Fruit fly (Drosophila melanogaster): ENCODE measurements around the gene Mcm2.
A peak's percentile ranks its signal among the peaks of the same experiment; 100 is the strongest.

Gene Mcm2

DNA sequence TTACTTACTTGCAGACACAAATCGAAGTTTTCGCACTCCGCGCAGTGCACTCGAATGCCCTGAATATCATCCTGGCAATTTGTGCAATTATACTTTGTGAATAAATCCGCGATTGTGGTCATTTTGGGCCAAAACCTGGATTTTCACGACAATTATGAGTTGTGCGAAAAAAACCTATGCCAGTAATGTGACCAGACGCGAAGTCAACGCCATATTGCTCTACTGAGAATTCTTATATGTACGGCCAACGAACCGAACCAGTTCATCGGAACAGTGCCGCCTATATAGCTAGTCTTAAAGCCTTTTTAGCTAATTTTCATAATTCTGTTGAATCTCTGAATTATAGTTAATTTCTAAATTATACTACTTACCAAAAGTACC is 24.5 kb upstream of the Mcm2 start, which contains the start of gene Ada2b:
Gene Ada2b (minus strand): TSS at position 214 of the 381 bp plus-strand sequence.
- no peak for TF ChIP-seq CG10209 (GFP tag; optimal IDR thresholded peaks at IDR 0.05)
- TF ChIP-seq MBD-R2 (GFP tag; IDR thresholded peaks at IDR 0.05): peak; percentile 48; the same call in 1 of the 2 replicates
- no peak for TF ChIP-seq toy (GFP tag; IDR thresholded peaks at IDR 0.05)
- no peak for TF ChIP-seq Doc2 (GFP tag; IDR thresholded peaks at IDR 0.05)
- TF ChIP-seq CG18599 (GFP tag; optimal IDR thresholded peaks at IDR 0.05): no peak
- no peak for TF ChIP-seq tin (GFP tag; optimal IDR thresholded peaks at IDR 0.05)
- no peak for TF ChIP-seq CG3847 (GFP tag; IDR thresholded peaks at IDR 0.05)
- TF ChIP-seq Sin3A (optimal IDR thresholded peaks at IDR 0.05): peak; percentile 35
- no peak for TF ChIP-seq CG18011 (GFP tag; optimal IDR thresholded peaks at IDR 0.05)
- no peak for TF ChIP-seq shn (GFP tag; optimal IDR thresholded peaks at IDR 0.05)
- TF ChIP-seq croc (GFP tag; conservative IDR thresholded peaks at IDR 0.05): no peak
- peak; percentile 66 for TF ChIP-seq Med (GFP tag)
- TF ChIP-seq MTF-1 (GFP tag; optimal IDR thresholded peaks at IDR 0.05; ENCODE audit: borderline replicate concordance): no peak
- no peak for TF ChIP-seq Eip74EF (GFP tag; optimal IDR thresholded peaks at IDR 0.05)
- TF ChIP-seq Awh (GFP tag; IDR thresholded peaks at IDR 0.05): no peak
- peak; percentile 68 for TF ChIP-seq gfzf (GFP tag; optimal IDR thresholded peaks at IDR 0.05)
- TF ChIP-seq CG16813 (GFP tag; IDR thresholded peaks at IDR 0.05; ENCODE audit: partially characterized antibody): peak; percentile 41; the same call in 1 of the 3 replicates
- 0 out of 2 replicates have a peak, but pooled peaks have one; percentile 6 for TF ChIP-seq Atf6 (GFP tag; IDR thresholded peaks at IDR 0.05)
- no peak for TF ChIP-seq Dek (tag; optimal IDR thresholded peaks at IDR 0.05)
- no peak for TF ChIP-seq hb (GFP tag; IDR thresholded peaks at IDR 0.05; ENCODE audit: partially characterized antibody)
- no peak for TF ChIP-seq CrebB (tag; optimal IDR thresholded peaks at IDR 0.05)
- TF ChIP-seq CG13424 (tag; optimal IDR thresholded peaks at IDR 0.05): no peak
- no peak for TF ChIP-seq oc (tag; optimal IDR thresholded peaks at IDR 0.05)
- TF ChIP-seq CG18619 (GFP tag; optimal IDR thresholded peaks at IDR 0.05): no peak
- no peak for TF ChIP-seq cato (GFP tag; optimal IDR thresholded peaks at IDR 0.05; ENCODE audit: borderline replicate concordance)
- TF ChIP-seq pzg (GFP tag; optimal IDR thresholded peaks at IDR 0.05): peak; percentile 73
- peak; percentile 97 for TF ChIP-seq MESR4 (GFP tag; optimal IDR thresholded peaks at IDR 0.05)
- TF ChIP-seq CG31388 (GFP tag; optimal IDR thresholded peaks at IDR 0.05): no peak
- no peak for TF ChIP-seq NFAT (GFP tag; IDR thresholded peaks at IDR 0.05)
- peak; percentile 7 for TF ChIP-seq Ets97D (GFP tag; optimal IDR thresholded peaks at IDR 0.05)
- no peak for TF ChIP-seq Xbp1 (GFP tag; optimal IDR thresholded peaks at IDR 0.05)
- no peak for TF ChIP-seq CG3065 (GFP tag; optimal IDR thresholded peaks at IDR 0.05)
- TF ChIP-seq al (GFP tag; IDR thresholded peaks at IDR 0.05): no peak
- no peak for TF ChIP-seq tx (GFP tag; optimal IDR thresholded peaks at IDR 0.05)
- no peak for TF ChIP-seq Camta (GFP tag; optimal IDR thresholded peaks at IDR 0.05)
- TF ChIP-seq Elba2 (GFP tag; optimal IDR thresholded peaks at IDR 0.05): no peak
- TF ChIP-seq vfl (GFP tag; optimal IDR thresholded peaks at IDR 0.05): no peak
- TF ChIP-seq CG4617 (GFP tag; optimal IDR thresholded peaks at IDR 0.05; ENCODE audit: borderline replicate concordance): peak; percentile 92
- no peak for TF ChIP-seq jing (GFP tag; optimal IDR thresholded peaks at IDR 0.05)
- TF ChIP-seq sd (tag; optimal IDR thresholded peaks at IDR 0.05): no peak
- no peak for TF ChIP-seq Nf-YC (tag; optimal IDR thresholded peaks at IDR 0.05)
- no peak for TF ChIP-seq CG2678 (tag; optimal IDR thresholded peaks at IDR 0.05)
- TF ChIP-seq HLH54F (GFP tag; optimal IDR thresholded peaks at IDR 0.05): no peak
- no peak for TF ChIP-seq CG2712 (tag; optimal IDR thresholded peaks at IDR 0.05)
- TF ChIP-seq CG10321 (GFP tag; IDR thresholded peaks at IDR 0.05): no peak
- peak; percentile 35; the same call in 1 of the 2 replicates for TF ChIP-seq CG13287 (GFP tag; IDR thresholded peaks at IDR 0.05; ENCODE audit: partially characterized antibody)
- TF ChIP-seq CG11696 (GFP tag; IDR thresholded peaks at IDR 0.05): no peak
- TF ChIP-seq nom (GFP tag; optimal IDR thresholded peaks at IDR 0.05): no peak
- TF ChIP-seq NC2α (GFP tag; optimal IDR thresholded peaks at IDR 0.05): no peak
- no peak for TF ChIP-seq bowl (GFP tag; IDR thresholded peaks at IDR 0.05)
- TF ChIP-seq esg (GFP tag; conservative IDR thresholded peaks at IDR 0.05): no peak

Data from whole organism, embryonic.